Fruit fly (Drosophila melanogaster) whole organism, embryonic: ENCODE results near the gene CG6569.

Experiments used
- B-H1 ChIP-seq: fragments of 200-800 bp; sonication (Bioruptor generic); IDR thresholded peaks from 3 replicates; pipeline ENCODE4 v1.3.6; 2022; ENCODE audit warnings: missing biosample characterization, missing genetic modification characterization
- B-H2 ChIP-seq: fragments of 200-800 bp; sonication (Bioruptor generic); optimal IDR thresholded peaks from 2 replicates; lab custom pipeline; 2018; ENCODE audit warnings: missing biosample characterization, mild to moderate bottlenecking, missing genetic modification characterization
- CG10274 ChIP-seq: fragments of 200-800 bp; sonication (Bioruptor generic); optimal IDR thresholded peaks from 3 replicates; lab custom pipeline; 2017; ENCODE audit warnings: missing biosample characterization, mild to moderate bottlenecking, missing genetic modification characterization
- CG10366 ChIP-seq: fragments of 200-800 bp; sonication (Bioruptor generic); IDR thresholded peaks from 2 replicates; pipeline ENCODE4 v1.3.6; 2022; ENCODE audit warnings: missing biosample characterization, missing genetic modification characterization
- CG11085 ChIP-seq: fragments of 200-800 bp; sonication (Bioruptor generic); IDR thresholded peaks from 2 replicates; pipeline ENCODE4 v1.3.6; 2022; ENCODE audit warnings: missing biosample characterization, missing genetic modification characterization
- CG12744 ChIP-seq: fragments of 200-800 bp; sonication (Bioruptor generic); optimal IDR thresholded peaks from 2 replicates; lab custom pipeline; 2016; ENCODE audit warnings: missing biosample characterization, missing genetic modification characterization
- CG13296 ChIP-seq: fragments of 200-800 bp; sonication (Bioruptor generic); optimal IDR thresholded peaks from 3 replicates; lab custom pipeline; 2018; ENCODE audit warnings: missing biosample characterization, mild to moderate bottlenecking, missing genetic modification characterization
- CG14441 ChIP-seq: fragments of 200-800 bp; sonication (Bioruptor generic); IDR thresholded peaks from 2 replicates; pipeline ENCODE4 v1.3.6; 2022; ENCODE audit warnings: missing biosample characterization, missing genetic modification characterization
- CG17186 ChIP-seq: fragments of 200-800 bp; sonication (Bioruptor generic); optimal IDR thresholded peaks from 3 replicates; lab custom pipeline; 2017; ENCODE audit warnings: missing biosample characterization, missing genetic modification reagents, missing genetic modification characterization
- CG17568 ChIP-seq: fragments of 200-800 bp; sonication (Bioruptor generic); optimal IDR thresholded peaks from 2 replicates; lab custom pipeline; 2018; ENCODE audit warnings: missing biosample characterization, mild to moderate bottlenecking, missing genetic modification characterization, moderate library complexity
- CG17829 ChIP-seq: fragments of 200-800 bp; optimal IDR thresholded peaks from 2 replicates; lab custom pipeline; 2019; ENCODE audit warnings: missing biosample characterization, mild to moderate bottlenecking, missing genetic modification characterization, moderate library complexity
- CG18476 ChIP-seq: fragments of 200-800 bp; sonication (Bioruptor generic); optimal IDR thresholded peaks from 2 replicates; lab custom pipeline; 2016; ENCODE audit warnings: missing biosample characterization, mild to moderate bottlenecking, missing genetic modification characterization
- CG2889 ChIP-seq: fragments of 200-800 bp; sonication (Bioruptor generic); IDR thresholded peaks from 3 replicates; pipeline ENCODE4 v1.3.6; 2022; ENCODE audit warnings: missing biosample characterization, missing genetic modification characterization
- CG32532 ChIP-seq: fragments of 200-800 bp; sonication (Bioruptor generic); IDR thresholded peaks from 2 replicates; pipeline ENCODE4 v1.3.6; 2022; ENCODE audit warnings: missing biosample characterization, missing genetic modification characterization
- CG32767 ChIP-seq: fragments of 200-800 bp; sonication (Bioruptor generic); IDR thresholded peaks from 2 replicates; pipeline ENCODE4 v1.3.6; 2022; ENCODE audit warnings: missing biosample characterization, missing genetic modification characterization
- CG32772 ChIP-seq: fragments of 200-800 bp; sonication (Bioruptor generic); IDR thresholded peaks from 2 replicates; pipeline ENCODE4 v1.3.6; 2022; ENCODE audit warnings: missing biosample characterization, missing genetic modification characterization
- CG3838 ChIP-seq: fragments of 200-800 bp; sonication (Bioruptor generic); optimal IDR thresholded peaks from 3 replicates; lab custom pipeline; 2016; ENCODE audit warnings: missing biosample characterization, missing genetic modification characterization
- CG3847 ChIP-seq: fragments of 200-800 bp; sonication (Bioruptor generic); IDR thresholded peaks from 2 replicates; pipeline ENCODE4 v1.3.6; 2022; ENCODE audit warnings: missing biosample characterization, missing genetic modification characterization
- CG4282 ChIP-seq: fragments of 200-800 bp; sonication (Bioruptor generic); optimal IDR thresholded peaks from 2 replicates; lab custom pipeline; 2016; ENCODE audit warnings: missing biosample characterization, missing genetic modification characterization
- CG4328 ChIP-seq: fragments of 200-800 bp; sonication (Bioruptor generic); optimal IDR thresholded peaks from 3 replicates; lab custom pipeline; 2017; ENCODE audit warnings: missing biosample characterization, missing genetic modification reagents, missing genetic modification characterization
- CG6254 ChIP-seq: fragments of 200-800 bp; sonication (Bioruptor generic); optimal IDR thresholded peaks from 3 replicates; lab custom pipeline; 2017; ENCODE audit warnings: mild to moderate bottlenecking, missing biosample characterization, missing genetic modification reagents, missing genetic modification characterization
- CG7357 ChIP-seq: fragments of 200-800 bp; sonication (Bioruptor generic); IDR thresholded peaks from 3 replicates; pipeline ENCODE4 v1.3.6; 2022; ENCODE audit warnings: missing biosample characterization, missing genetic modification characterization
- CG7963 ChIP-seq: fragments of 200-800 bp; sonication (Bioruptor generic); IDR thresholded peaks from 3 replicates; pipeline ENCODE4 v1.3.6; 2022; ENCODE audit warnings: missing biosample characterization, missing genetic modification characterization; ENCODE audit not compliant: partially characterized antibody
- CG9215 ChIP-seq: fragments of 200-800 bp; sonication (Bioruptor generic); IDR thresholded peaks from 2 replicates; pipeline ENCODE4 v1.3.6; 2022; ENCODE audit warnings: missing biosample characterization, missing genetic modification characterization
- CTCF ChIP-seq: fragments of 200-800 bp; sonication (Bioruptor generic); optimal IDR thresholded peaks from 2 replicates; lab custom pipeline; 2017; ENCODE audit warnings: missing biosample characterization, mild to moderate bottlenecking, missing genetic modification characterization, moderate library complexity
- CoRest ChIP-seq: fragments of 200-800 bp; sonication (Bioruptor generic); optimal IDR thresholded peaks from 3 replicates; lab custom pipeline; 2018; ENCODE audit warnings: missing biosample characterization, mild to moderate bottlenecking, missing genetic modification characterization, moderate library complexity
- H2.0 ChIP-seq: fragments of 200-800 bp; sonication (Bioruptor generic); IDR thresholded peaks from 2 replicates; pipeline ENCODE4 v1.3.6; 2022; ENCODE audit warnings: missing biosample characterization, missing genetic modification characterization
- HHEX ChIP-seq: fragments of 200-800 bp; sonication (Bioruptor generic); optimal IDR thresholded peaks from 3 replicates; lab custom pipeline; 2017; ENCODE audit warnings: missing biosample characterization, mild to moderate bottlenecking, missing genetic modification characterization, missing genetic modification reagents
- Hey ChIP-seq: fragments of 200-800 bp; sonication (Bioruptor generic); optimal IDR thresholded peaks from 3 replicates; lab custom pipeline; 2018; ENCODE audit warnings: missing biosample characterization, mild to moderate bottlenecking, missing genetic modification characterization
- Hmx ChIP-seq: fragments of 200-800 bp; sonication (Bioruptor generic); optimal IDR thresholded peaks from 2 replicates; lab custom pipeline; 2016; ENCODE audit warnings: missing biosample characterization, missing genetic modification characterization
- NC2α ChIP-seq: fragments of 200-800 bp; sonication (Bioruptor generic); optimal IDR thresholded peaks from 2 replicates; lab custom pipeline; 2016; ENCODE audit warnings: missing biosample characterization, missing genetic modification characterization
- Spps ChIP-seq: fragments of 200-800 bp; sonication (Bioruptor generic); optimal IDR thresholded peaks from 2 replicates; lab custom pipeline; 2018; ENCODE audit warnings: missing biosample characterization, mild to moderate bottlenecking, missing genetic modification characterization
- Usf ChIP-seq: fragments of 200-800 bp; sonication (Bioruptor generic); optimal IDR thresholded peaks from 2 replicates; lab custom pipeline; 2017; ENCODE audit warnings: missing genotype, missing biosample characterization, missing genetic modification characterization
- ash1 ChIP-seq: fragments of 200-800 bp; sonication (Bioruptor generic); optimal IDR thresholded peaks from 2 replicates; lab custom pipeline; 2018; ENCODE audit warnings: missing biosample characterization, mild to moderate bottlenecking, missing genetic modification characterization
- bab2 ChIP-seq: fragments of 200-800 bp; sonication (Bioruptor generic); optimal IDR thresholded peaks from 2 replicates; lab custom pipeline; 2016; ENCODE audit warnings: missing biosample characterization, missing genetic modification characterization
- chif ChIP-seq, 2 experiments: fragments of 200-800 bp; sonication (Bioruptor generic); optimal IDR thresholded peaks; 3 replicates each; lab custom pipeline; 2016; ENCODE audit warnings: missing biosample characterization in 2 of 2, missing genetic modification characterization in 2 of 2
- croc ChIP-seq: fragments of 200-800 bp; sonication (Bioruptor generic); conservative IDR thresholded peaks from 3 replicates; pipeline ENCODE4 v1.3.6; 2022; ENCODE audit warnings: missing biosample characterization, missing genetic modification characterization
- dmrt11E ChIP-seq: fragments of 200-800 bp; sonication (Bioruptor generic); optimal IDR thresholded peaks from 3 replicates; lab custom pipeline; 2018; ENCODE audit warnings: missing biosample characterization, mild to moderate bottlenecking, missing genetic modification characterization, moderate library complexity
- fru ChIP-seq: fragments of >200 bp; optimal IDR thresholded peaks from 2 replicates; lab custom pipeline; 2017
- kah ChIP-seq: fragments of 200-800 bp; sonication (Bioruptor generic); optimal IDR thresholded peaks from 2 replicates; lab custom pipeline; 2018; ENCODE audit warnings: missing biosample characterization, mild to moderate bottlenecking, missing genetic modification characterization
- klu ChIP-seq: fragments of 200-800 bp; sonication (Bioruptor generic); IDR thresholded peaks from 2 replicates; pipeline ENCODE4 v1.3.6; 2022; ENCODE audit warnings: missing biosample characterization, missing genetic modification characterization
- kni ChIP-seq: fragments of 200-800 bp; sonication (Bioruptor generic); optimal IDR thresholded peaks from 3 replicates; lab custom pipeline; 2017; ENCODE audit warnings: mild to moderate bottlenecking, missing biosample characterization, missing genetic modification reagents, missing genetic modification characterization
- nerfin-2 ChIP-seq: fragments of 200-800 bp; sonication (Bioruptor generic); IDR thresholded peaks from 2 replicates; pipeline ENCODE4 v1.3.6; 2022; ENCODE audit warnings: missing biosample characterization, missing genetic modification characterization; ENCODE audit not compliant: partially characterized antibody
- odd ChIP-seq: fragments of 200-800 bp; sonication (Bioruptor generic); optimal IDR thresholded peaks from 2 replicates; lab custom pipeline; 2017; ENCODE audit warnings: missing biosample characterization, mild to moderate bottlenecking, missing genetic modification characterization
- phol ChIP-seq: fragments of 200-800 bp; sonication (Bioruptor generic); optimal IDR thresholded peaks from 3 replicates; lab custom pipeline; 2018; ENCODE audit warnings: missing biosample characterization, mild to moderate bottlenecking, missing genetic modification characterization, moderate library complexity
- prd ChIP-seq, 3 experiments: fragments of >200 bp in 2 of 3; fragments of 200-800 bp in 1 of 3; sonication (Bioruptor generic) in 1 of 3; optimal IDR thresholded peaks in 2 of 3; IDR thresholded peaks in 1 of 3; 2 replicates in 2 of 3; 3 replicates in 1 of 3; pipeline versions ENCODE4 v1.3.6 to Lab custom; 2017 to 2022; ENCODE audit warnings: missing biosample characterization in 1 of 3, missing genetic modification characterization in 1 of 3
- shn ChIP-seq: fragments of 200-800 bp; sonication (Bioruptor generic); optimal IDR thresholded peaks from 3 replicates; lab custom pipeline; 2016; ENCODE audit warnings: missing biosample characterization, missing genetic modification characterization
- tll ChIP-seq, 2 experiments: fragments of 200-800 bp in 1 of 2; fragments of >200 bp in 1 of 2; sonication (Bioruptor generic) in 1 of 2; optimal IDR thresholded peaks; 2 replicates each; lab custom pipeline; 2017 to 2019; ENCODE audit warnings: missing biosample characterization in 2 of 2, missing genetic modification characterization in 2 of 2, mild to moderate bottlenecking in 1 of 2, moderate library complexity in 1 of 2
- twi ChIP-seq: fragments of 200-800 bp; optimal IDR thresholded peaks from 2 replicates; lab custom pipeline; 2019; ENCODE audit warnings: missing biosample characterization, mild to moderate bottlenecking, missing genetic modification characterization, moderate library complexity
- unpg ChIP-seq: fragments of 200-800 bp; sonication (Bioruptor generic); optimal IDR thresholded peaks from 3 replicates; lab custom pipeline; 2018; ENCODE audit warnings: missing biosample characterization, mild to moderate bottlenecking, missing genetic modification characterization, moderate library complexity
- usp ChIP-seq: fragments of >200 bp; optimal IDR thresholded peaks from 2 replicates; lab custom pipeline; 2017; ENCODE audit warnings: missing biosample characterization, missing genetic modification characterization
- zfh1 ChIP-seq: fragments of 200-800 bp; sonication (Bioruptor generic); IDR thresholded peaks from 3 replicates; pipeline ENCODE4 v1.3.6; 2022; ENCODE audit warnings: missing biosample characterization, missing genetic modification characterization

Gene CG6569

dm6 chr3R:21822562-21822933, 45.2 kb downstream of the CG6569 start, which contains the start of gene CASK (continued):
- TF ChIP-seq klu (GFP tag; lab: Robert Waterston, UW) (no peak), CTCF (GFP tag; lab: Kevin White, UChicago) (no peak), fru (lab: Kevin White, UChicago) (no peak), CG11085 (GFP tag; lab: Robert Waterston, UW) (no peak), zfh1 (no peak), CoRest (tag; lab: Kevin White, UChicago) (peak; percentile 43), twi (tag; lab: Kevin White, UChicago) (no peak), odd (GFP tag; lab: Kevin White, UChicago) (no peak), CG3847 (GFP tag; lab: Robert Waterston, UW) (0 out of 2 replicates have a peak, but pooled peaks have one; percentile 11), kni (GFP tag; lab: Kevin White, UChicago) (peak; percentile 9), phol (tag; lab: Kevin White, UChicago) (peak; percentile 15), kah (GFP tag; lab: Kevin White, UChicago) (no peak), usp (no peak), CG13296 (GFP tag; lab: Kevin White, UChicago) (no peak), B-H2 (GFP tag; lab: Kevin White, UChicago) (no peak), HHEX (GFP tag; lab: Kevin White, UChicago) (no peak), CG4328 (GFP tag; lab: Kevin White, UChicago) (no peak), CG17829 (tag; lab: Kevin White, UChicago) (no peak), CG14441 (GFP tag; lab: Robert Waterston, UW) (no peak), nerfin-2 (no peak), CG10366 (GFP tag; lab: Robert Waterston, UW) (no peak), CG18476 (no peak), NC2α (GFP tag; lab: Kevin White, UChicago) (no peak), CG32532 (GFP tag; lab: Robert Waterston, UW) (no peak), croc (GFP tag; lab: Robert Waterston, UW) (no peak), CG2889 (no peak), bab2 (GFP tag; lab: Kevin White, UChicago) (no peak), CG3838 (GFP tag; lab: Kevin White, UChicago) (no peak), CG7357 (GFP tag; lab: Robert Waterston, UW) (no peak), shn (GFP tag; lab: Kevin White, UChicago) (no peak), CG32767 (GFP tag; lab: Robert Waterston, UW) (no peak; the same call in 1 of the 2 replicates), Hmx (GFP tag; lab: Kevin White, UChicago) (no peak), ash1 (no peak), H2.0 (no peak), CG32772 (GFP tag; lab: Robert Waterston, UW) (no peak), dmrt11E (no peak), CG9215 (GFP tag; lab: Robert Waterston, UW) (no peak), CG17568 (no peak), unpg (GFP tag; lab: Kevin White, UChicago) (no peak), CG4282 (GFP tag; lab: Kevin White, UChicago) (no peak), Hey (tag; lab: Kevin White, UChicago) (no peak), CG17186 (GFP tag; lab: Kevin White, UChicago) (no peak), prd (optimal IDR thresholded peaks at IDR 0.05; lab: Kevin White, UChicago) (no peak), prd (GFP tag; IDR thresholded peaks at IDR 0.05; lab: Robert Waterston, UW) (0 out of 3 replicates have a peak, but pooled peaks have one; percentile 19), CG7963 (GFP tag; lab: Robert Waterston, UW) (no peak), chif (GFP tag; optimal IDR thresholded peaks at IDR 0.05; lab: Kevin White, UChicago) (peak in 1 of 2 experiments; percentile 9), CG10274 (GFP tag; lab: Kevin White, UChicago) (no peak), CG12744 (GFP tag; lab: Kevin White, UChicago) (no peak), tll (GFP tag; optimal IDR thresholded peaks at IDR 0.05; lab: Kevin White, UChicago) (no peak), CG6254 (no peak), B-H1 (GFP tag; lab: Robert Waterston, UW) (no peak), Spps (no peak), Usf (no peak)
